Worm (Caenorhabditis elegans) whole organism, early embryonic: ENCODE results near the gene ZK697.8.

Experiments used
- B0310.2 ChIP-seq: sonication (generic microtip); optimal IDR thresholded peaks from 2 replicates; lab custom pipeline; 2016; ENCODE audit warnings: mild to moderate bottlenecking, missing genetic modification characterization, missing compliant biosample characterization
- F13C5.2 ChIP-seq: sonication (generic microtip); optimal IDR thresholded peaks from 2 replicates; lab custom pipeline; 2017; ENCODE audit warnings: mild to moderate bottlenecking, missing genetic modification characterization, inconsistent platforms, missing compliant biosample characterization
- aly-1 ChIP-seq: sonication (generic microtip); optimal IDR thresholded peaks from 2 replicates; lab custom pipeline; 2016; ENCODE audit warnings: missing genetic modification characterization, missing compliant biosample characterization
- ama-1 ChIP-seq: fragments of 150-350 bp; optimal IDR thresholded peaks from 2 replicates; lab custom pipeline; 2014
- ceh-13 ChIP-seq: fragments of 200-800 bp; sonication (Bioruptor generic); optimal IDR thresholded peaks from 2 replicates; lab custom pipeline; 2018; ENCODE audit warnings: mild to moderate bottlenecking, missing genetic modification characterization, missing compliant biosample characterization
- ceh-36 ChIP-seq: sonication (generic microtip); optimal IDR thresholded peaks from 2 replicates; lab custom pipeline; 2016; ENCODE audit warnings: missing genetic modification characterization, inconsistent platforms, missing compliant biosample characterization
- ets-7 ChIP-seq: sonication (generic microtip); optimal IDR thresholded peaks from 2 replicates; lab custom pipeline; 2016; ENCODE audit warnings: missing genotype, missing genetic modification characterization, missing compliant biosample characterization
- flt-1 ChIP-seq: fragments of 200-800 bp; sonication (Bioruptor generic); IDR thresholded peaks from 2 replicates; pipeline ENCODE4 v1.3.6; 2022; ENCODE audit warnings: missing genetic modification characterization, missing compliant biosample characterization
- hmbx-1 ChIP-seq: sonication (generic microtip); optimal IDR thresholded peaks from 2 replicates; lab custom pipeline; 2016; ENCODE audit warnings: mild to moderate bottlenecking, missing genetic modification characterization, missing compliant biosample characterization
- hmg-4 ChIP-seq: fragments of 200-800 bp; sonication (Bioruptor generic); optimal IDR thresholded peaks from 2 replicates; lab custom pipeline; 2018; ENCODE audit warnings: mild to moderate bottlenecking, missing genetic modification characterization, missing compliant biosample characterization
- hnd-1 ChIP-seq: sonication (generic microtip); optimal IDR thresholded peaks from 2 replicates; lab custom pipeline; 2016; ENCODE audit warnings: missing genetic modification characterization, missing compliant biosample characterization
- pes-1 ChIP-seq: fragments of 200-800 bp; sonication (Bioruptor generic); IDR thresholded peaks from 2 replicates; pipeline ENCODE4 v1.3.6; 2022; ENCODE audit warnings: missing genetic modification reagents, missing genetic modification characterization, missing compliant biosample characterization
- scrt-1 ChIP-seq: fragments of 200-800 bp; sonication (Bioruptor generic); IDR thresholded peaks from 2 replicates; pipeline ENCODE4 v1.3.6; 2022; ENCODE audit warnings: missing genetic modification characterization, missing compliant biosample characterization
- sea-1 ChIP-seq: fragments of 200-800 bp; sonication (Bioruptor generic); conservative IDR thresholded peaks from 2 replicates; pipeline ENCODE4 v1.3.6; 2022; ENCODE audit warnings: missing genetic modification characterization, missing compliant biosample characterization
- tbx-11 ChIP-seq: fragments of 200-800 bp; sonication (Bioruptor generic); IDR thresholded peaks from 2 replicates; pipeline ENCODE4 v1.3.6; 2022; ENCODE audit warnings: missing genetic modification characterization, missing compliant biosample characterization
- tbx-37 ChIP-seq: fragments of 200-800 bp; sonication (Bioruptor generic); conservative IDR thresholded peaks from 2 replicates; pipeline ENCODE4 v1.3.6; 2022; ENCODE audit warnings: missing genetic modification reagents, missing genetic modification characterization, missing compliant biosample characterization
- tra-4 ChIP-seq: sonication (generic microtip); optimal IDR thresholded peaks from 2 replicates; lab custom pipeline; 2017; ENCODE audit warnings: missing genetic modification characterization, missing compliant biosample characterization

Gene ZK697.8

DNA sequence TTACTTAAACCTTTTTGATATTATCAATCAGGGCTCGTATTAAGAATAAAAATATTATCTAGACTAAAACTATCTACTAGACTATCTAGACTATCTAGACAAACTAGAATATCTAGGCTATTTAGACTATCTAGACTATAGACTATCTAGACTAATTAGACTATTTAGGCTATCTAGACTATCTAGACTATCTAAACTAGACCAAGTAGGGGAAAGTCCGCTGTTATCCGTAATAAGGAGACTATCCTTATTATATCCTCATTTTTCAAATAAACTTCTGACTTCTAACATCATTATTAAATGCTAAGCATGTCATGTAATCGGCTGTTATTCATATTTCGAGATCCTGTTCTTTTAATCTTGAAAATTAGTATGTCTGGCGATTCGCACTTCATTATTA lies 27.0 kb downstream of the ZK697.8 start, which contains the start of gene srw-101:
Gene srw-101, plus strand, starts transcription at position 301 of the 400 bp plus-strand sequence.
- TF ChIP-seq F13C5.2 (tag; lab: Kevin White, UChicago): no peak
- no peak for TF ChIP-seq hmg-4 (GFP tag; lab: Kevin White, UChicago)
- no peak for TF ChIP-seq ceh-36 (tag; lab: Kevin White, UChicago)
- no peak for TF ChIP-seq B0310.2 (tag; lab: Kevin White, UChicago)
- TF ChIP-seq ets-7: no peak
- TF ChIP-seq hnd-1 (tag; lab: Kevin White, UChicago): no peak
- no peak for TF ChIP-seq flt-1 (GFP tag; lab: Robert Waterston, UW)
- no peak for TF ChIP-seq sea-1 (GFP tag; lab: Robert Waterston, UW)
- TF ChIP-seq ama-1 (lab: Kevin White, UChicago): no peak
- TF ChIP-seq aly-1 (tag; lab: Kevin White, UChicago): no peak
- TF ChIP-seq tra-4 (tag; lab: Kevin White, UChicago): no peak
- TF ChIP-seq pes-1 (GFP tag; lab: Robert Waterston, UW): no peak
- TF ChIP-seq hmbx-1 (tag; lab: Kevin White, UChicago): no peak
- TF ChIP-seq ceh-13 (GFP tag; lab: Kevin White, UChicago): no peak
- no peak for TF ChIP-seq tbx-11 (GFP tag; lab: Robert Waterston, UW)
- no peak for TF ChIP-seq scrt-1 (GFP tag; lab: Robert Waterston, UW)

DNA sequence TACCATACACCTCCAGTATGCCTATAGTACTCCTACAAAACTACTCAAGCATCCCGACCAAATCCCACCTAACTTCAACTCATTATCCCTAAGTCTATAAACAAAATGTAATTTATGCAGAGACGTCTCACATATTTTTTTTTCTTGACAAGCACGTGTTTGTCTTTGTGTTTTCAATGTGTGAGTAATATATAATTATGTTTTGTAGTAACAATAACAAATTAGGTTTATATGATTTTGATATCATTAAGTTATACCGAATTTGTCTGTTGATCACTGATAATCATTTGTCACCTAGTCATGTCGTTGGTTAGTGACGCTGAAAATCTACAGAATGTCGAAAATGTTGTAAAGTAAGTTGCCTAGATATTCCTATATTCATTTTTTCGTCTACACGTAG lies 29.0 kb downstream of the ZK697.8 start, which contains the start of gene srw-102:
Gene srw-102, plus strand, starts transcription at position 301 of the 400 bp plus-strand sequence.
- TF ChIP-seq sea-1 (GFP tag; lab: Robert Waterston, UW) (no peak), hmbx-1 (tag; lab: Kevin White, UChicago) (no peak), pes-1 (GFP tag; lab: Robert Waterston, UW) (no peak), hnd-1 (tag; lab: Kevin White, UChicago) (no peak), B0310.2 (tag; lab: Kevin White, UChicago) (no peak), hmg-4 (GFP tag; lab: Kevin White, UChicago) (no peak), tbx-37 (GFP tag; lab: Robert Waterston, UW) (no peak), tra-4 (tag; lab: Kevin White, UChicago) (no peak), scrt-1 (GFP tag; lab: Robert Waterston, UW) (no peak), ceh-13 (GFP tag; lab: Kevin White, UChicago) (no peak), flt-1 (GFP tag; lab: Robert Waterston, UW) (no peak), ama-1 (lab: Kevin White, UChicago) (no peak), F13C5.2 (tag; lab: Kevin White, UChicago) (no peak), tbx-11 (GFP tag; lab: Robert Waterston, UW) (no peak), ceh-36 (tag; lab: Kevin White, UChicago) (no peak)

DNA sequence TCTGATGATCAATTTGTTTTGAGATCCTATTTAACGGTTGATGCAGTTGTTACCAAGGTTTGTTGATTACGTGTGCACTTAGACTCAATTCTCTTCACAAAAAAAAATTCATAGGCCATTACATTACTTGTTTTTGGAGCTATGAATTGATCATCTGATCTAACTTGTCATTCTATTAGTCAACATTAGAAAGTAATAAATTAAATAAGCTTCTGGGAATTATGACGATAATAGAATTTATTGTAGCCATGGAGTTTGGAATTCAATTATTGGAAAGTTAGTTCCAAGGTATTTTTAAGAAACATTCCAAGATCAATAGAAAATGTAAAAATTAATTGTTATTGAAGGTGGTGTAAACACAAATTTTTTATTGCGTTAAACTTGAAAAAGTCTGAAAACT lies 30.7 kb downstream of the ZK697.8 start:
- no peak for TF ChIP-seq scrt-1 (GFP tag; lab: Robert Waterston, UW)
- TF ChIP-seq hnd-1 (tag; lab: Kevin White, UChicago): no peak
- TF ChIP-seq tbx-37 (GFP tag; lab: Robert Waterston, UW): no peak
- TF ChIP-seq pes-1 (GFP tag; lab: Robert Waterston, UW): no peak
- no peak for TF ChIP-seq hmg-4 (GFP tag; lab: Kevin White, UChicago)
- TF ChIP-seq sea-1 (GFP tag; lab: Robert Waterston, UW): no peak
- no peak for TF ChIP-seq F13C5.2 (tag; lab: Kevin White, UChicago)
- no peak for TF ChIP-seq tbx-11 (GFP tag; lab: Robert Waterston, UW)
- no peak for TF ChIP-seq ets-7
- TF ChIP-seq aly-1 (tag; lab: Kevin White, UChicago): no peak
- no peak for TF ChIP-seq ama-1 (lab: Kevin White, UChicago)
- no peak for TF ChIP-seq tra-4 (tag; lab: Kevin White, UChicago)
- no peak for TF ChIP-seq flt-1 (GFP tag; lab: Robert Waterston, UW)
- no peak for TF ChIP-seq hmbx-1 (tag; lab: Kevin White, UChicago)
- no peak for TF ChIP-seq ceh-36 (tag; lab: Kevin White, UChicago)
- no peak for TF ChIP-seq ceh-13 (GFP tag; lab: Kevin White, UChicago)

DNA sequence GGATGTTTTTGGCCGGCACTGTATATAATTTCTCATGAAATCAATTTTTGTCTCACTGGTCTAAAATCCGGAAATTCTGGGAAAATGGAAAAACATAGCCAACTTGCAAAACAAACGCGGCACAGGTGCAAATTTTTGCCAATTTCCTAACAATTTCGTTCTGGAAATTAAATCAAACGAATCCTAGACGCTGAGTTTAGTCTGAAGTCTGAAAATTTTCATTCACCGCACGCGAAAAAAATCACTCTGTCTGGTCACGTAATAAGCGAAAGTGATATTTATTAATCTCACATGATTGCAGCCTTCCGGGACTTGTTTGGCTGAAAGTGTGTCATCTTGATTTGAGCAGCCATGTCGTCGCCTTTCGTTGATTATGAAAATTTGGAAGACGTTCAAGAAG lies 32.1 kb downstream of the ZK697.8 start, which contains the start of gene srw-103:
Gene srw-103, plus strand, starts transcription at position 301 of the 400 bp plus-strand sequence.
- TF ChIP-seq ceh-36 (tag; lab: Kevin White, UChicago): no peak
- TF ChIP-seq ama-1 (lab: Kevin White, UChicago): no peak

DNA sequence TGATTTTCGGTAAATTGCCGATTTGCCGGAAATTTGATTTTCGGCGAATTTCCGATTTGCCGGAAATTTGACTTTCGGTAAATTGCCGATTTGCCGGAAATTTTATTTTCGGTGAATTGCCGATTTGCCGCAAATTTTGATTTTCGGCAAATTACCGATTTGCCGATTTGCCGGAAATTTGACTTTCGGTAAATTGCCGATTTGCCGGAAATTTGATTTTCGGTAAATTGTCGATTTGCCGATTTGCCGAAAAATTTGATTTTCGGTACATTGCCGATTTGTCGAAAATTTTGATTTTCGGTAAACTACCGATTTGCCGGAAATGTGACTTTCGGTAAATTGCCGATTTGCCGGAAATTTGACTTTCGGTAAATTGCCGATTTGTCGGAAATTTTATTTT lies 35.2 kb downstream of the ZK697.8 start:
- TF ChIP-seq tbx-11 (GFP tag; lab: Robert Waterston, UW): peak; percentile 71; the same call in 1 of the 2 replicates
- TF ChIP-seq sea-1 (GFP tag; lab: Robert Waterston, UW): peak; percentile 88
- TF ChIP-seq scrt-1 (GFP tag; lab: Robert Waterston, UW): peak; percentile 68

DNA sequence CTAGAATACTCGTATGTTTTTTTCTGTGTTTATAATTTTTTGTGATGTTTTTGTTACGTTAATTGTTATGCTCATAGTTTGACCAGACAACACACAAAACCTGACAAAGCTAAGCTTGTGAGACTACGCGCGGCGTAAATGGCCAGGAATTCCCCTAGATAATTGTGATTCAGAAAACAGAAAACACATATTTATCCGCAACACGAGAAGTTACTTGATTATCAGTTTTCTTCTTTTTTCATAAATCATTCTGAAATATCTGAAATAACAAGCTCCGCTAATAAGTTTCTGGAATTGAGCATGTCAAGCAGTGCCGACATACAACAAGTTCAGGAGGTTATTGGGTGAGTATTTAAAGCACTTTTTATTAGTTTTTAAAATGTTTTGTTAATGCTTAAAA lies 38.0 kb downstream of the ZK697.8 start, which contains the start of gene srw-100:
Gene srw-100, plus strand, starts transcription at position 301 of the 400 bp plus-strand sequence.
- TF ChIP-seq ets-7 (no peak), hmbx-1 (tag; lab: Kevin White, UChicago) (no peak), tra-4 (tag; lab: Kevin White, UChicago) (no peak), aly-1 (tag; lab: Kevin White, UChicago) (no peak)

DNA sequence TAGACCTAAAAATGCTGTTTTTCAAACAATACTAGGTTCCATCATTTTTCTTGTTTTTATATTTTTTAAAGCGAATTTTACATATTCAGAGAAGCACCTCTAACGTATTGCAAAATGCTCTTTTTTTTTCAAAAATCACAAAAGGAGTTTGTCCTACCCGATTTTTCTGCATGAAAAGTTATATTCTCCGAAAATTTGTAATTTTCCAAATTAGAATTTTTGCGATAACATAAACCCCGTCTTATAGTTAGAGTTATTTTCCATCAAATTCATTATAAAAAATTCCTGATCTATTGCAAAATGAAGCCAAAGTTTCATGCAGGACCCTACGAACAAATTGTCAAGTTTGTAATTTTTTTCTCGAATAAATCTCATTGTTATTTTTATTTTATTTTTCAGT lies 40.5 kb downstream of the ZK697.8 start, which contains the start of gene srw-99:
Gene srw-99, plus strand, starts transcription at position 301 of the 400 bp plus-strand sequence.
- TF ChIP-seq pes-1 (GFP tag; lab: Robert Waterston, UW) (no peak), sea-1 (GFP tag; lab: Robert Waterston, UW) (no peak), hnd-1 (tag; lab: Kevin White, UChicago) (no peak), ceh-36 (tag; lab: Kevin White, UChicago) (no peak), ceh-13 (GFP tag; lab: Kevin White, UChicago) (no peak), F13C5.2 (tag; lab: Kevin White, UChicago) (no peak), flt-1 (GFP tag; lab: Robert Waterston, UW) (no peak)
